Worm (Caenorhabditis elegans) whole organism, L3 larva: ENCODE measurements around the gene clec-173.

Experiments
- ceh-82 ChIP-seq: fragments of 150-350 bp; optimal IDR thresholded peaks from 2 replicates; lab custom pipeline; 2014; ENCODE audit warnings: missing biosample characterization, missing genetic modification characterization
- fos-1 ChIP-seq: fragments of 150-350 bp; optimal IDR thresholded peaks from 2 replicates; lab custom pipeline; 2014; ENCODE audit warnings: missing biosample characterization, missing genetic modification characterization
- lin-15B ChIP-seq: fragments of 150-350 bp; optimal IDR thresholded peaks from 2 replicates; lab custom pipeline; 2014; ENCODE audit warnings: missing biosample characterization, missing genetic modification characterization
- nhr-11 ChIP-seq: fragments of 150-350 bp; optimal IDR thresholded peaks from 2 replicates; lab custom pipeline; 2014; ENCODE audit warnings: missing biosample characterization, missing genetic modification characterization
- nhr-237 ChIP-seq: fragments of 150-350 bp; optimal IDR thresholded peaks from 2 replicates; lab custom pipeline; 2014; ENCODE audit warnings: missing biosample characterization, missing genetic modification characterization
- nhr-25 ChIP-seq: sonication (generic microtip); optimal IDR thresholded peaks from 2 replicates; lab custom pipeline; 2017; ENCODE audit warnings: missing biosample characterization, missing genetic modification characterization
- pha-4 ChIP-seq: fragments of 150-350 bp; optimal IDR thresholded peaks from 2 replicates; lab custom pipeline; 2014; ENCODE audit warnings: missing biosample characterization, missing genetic modification reagents, missing genetic modification characterization
- pqm-1 ChIP-seq: fragments of 150-350 bp; optimal IDR thresholded peaks from 2 replicates; lab custom pipeline; 2017; ENCODE audit warnings: missing biosample characterization, missing genetic modification characterization, inconsistent platforms
- skn-1 ChIP-seq: fragments of 150-350 bp; optimal IDR thresholded peaks from 2 replicates; lab custom pipeline; 2014; ENCODE audit warnings: missing biosample characterization, missing genetic modification characterization
- unc-62 ChIP-seq: fragments of 150-350 bp; sonication (generic microtip); optimal IDR thresholded peaks from 4 replicates; lab custom pipeline; 2014; ENCODE audit warnings: missing biosample characterization, missing genetic modification reagents, missing genetic modification characterization
- ztf-11 ChIP-seq: fragments of 150-350 bp; optimal IDR thresholded peaks from 2 replicates; lab custom pipeline; 2014; ENCODE audit warnings: missing biosample characterization, missing genetic modification characterization
- ztf-4 ChIP-seq: fragments of 150-350 bp; optimal IDR thresholded peaks from 2 replicates; lab custom pipeline; 2014; ENCODE audit warnings: missing biosample characterization, missing genetic modification characterization

DNA sequence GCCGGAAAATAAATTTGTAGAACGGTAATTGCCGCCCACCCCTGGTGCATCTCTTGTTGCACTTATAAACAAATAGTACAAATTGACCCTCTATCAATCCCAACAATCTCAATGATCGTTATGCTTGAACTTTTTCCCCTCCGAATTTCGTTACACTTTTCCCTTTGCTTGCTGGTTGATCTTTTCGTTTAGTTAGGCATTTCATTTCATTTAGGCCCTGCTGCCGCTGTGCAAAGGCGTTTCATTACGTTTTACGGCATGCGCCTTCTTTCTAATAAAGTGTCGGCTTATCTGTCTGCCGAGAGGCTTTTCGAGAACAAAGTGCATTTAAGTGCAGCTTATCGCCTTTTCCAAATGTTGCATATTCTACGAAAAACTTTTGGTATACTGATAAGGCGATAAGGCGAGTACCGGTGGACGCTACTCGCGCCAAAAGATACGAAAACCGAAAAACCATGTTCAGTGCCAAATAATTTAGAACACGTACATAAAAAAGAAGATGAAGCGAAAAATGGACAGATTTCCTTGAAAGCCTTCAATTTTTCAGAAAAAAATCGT lies 43.3 kb upstream of the clec-173 start:
- TF ChIP-seq ceh-82 (tag; lab: Kevin White, UChicago) (no peak), ztf-4 (tag; lab: Kevin White, UChicago) (no peak), fos-1 (no peak), pha-4 (tag; lab: Kevin White, UChicago) (no peak), unc-62 (GFP tag; lab: Kevin White, UChicago) (no peak), nhr-11 (tag; lab: Kevin White, UChicago) (no peak), pqm-1 (tag; lab: Kevin White, UChicago) (peak; percentile 92), nhr-25 (tag; lab: Kevin White, UChicago) (no peak), lin-15B (tag; lab: Kevin White, UChicago) (no peak), skn-1 (tag; lab: Kevin White, UChicago) (no peak), nhr-237 (tag; lab: Kevin White, UChicago) (no peak), ztf-11 (tag; lab: Kevin White, UChicago) (no peak)
